Worm (Caenorhabditis elegans) whole organism, L2 larva: ENCODE results near the gene W02B12.16.

Source experiments
- C34F6.9 ChIP-seq: fragments of 150-350 bp; optimal IDR thresholded peaks from 2 replicates; lab custom pipeline; 2014; ENCODE audit warnings: missing biosample characterization, missing genetic modification characterization
- F13H6.1 ChIP-seq: sonication (generic microtip); optimal IDR thresholded peaks from 2 replicates; lab custom pipeline; 2016; ENCODE audit warnings: missing genetic modification characterization, missing compliant biosample characterization
- R02D3.7 ChIP-seq: fragments of 150-350 bp; optimal IDR thresholded peaks from 2 replicates; lab custom pipeline; 2014; ENCODE audit warnings: missing biosample characterization, missing genetic modification characterization
- Y55F3AM.14 ChIP-seq: fragments of 200-800 bp; sonication (Bioruptor generic); optimal IDR thresholded peaks from 2 replicates; lab custom pipeline; 2018; ENCODE audit warnings: mild to moderate bottlenecking, missing genetic modification characterization, missing compliant biosample characterization
- ZK546.5 ChIP-seq: sonication (generic microtip); optimal IDR thresholded peaks from 2 replicates; lab custom pipeline; 2017; ENCODE audit warnings: missing biosample characterization, missing genetic modification characterization
- alr-1 ChIP-seq: fragments of 150-350 bp; optimal IDR thresholded peaks from 2 replicates; lab custom pipeline; 2014; ENCODE audit warnings: missing biosample characterization, missing genetic modification characterization
- aly-2 ChIP-seq: fragments of 150-350 bp; optimal IDR thresholded peaks from 2 replicates; lab custom pipeline; 2014; ENCODE audit warnings: missing biosample characterization, missing genetic modification characterization
- ama-1 ChIP-seq: fragments of 150-350 bp; optimal IDR thresholded peaks from 2 replicates; lab custom pipeline; 2018; ENCODE audit warnings: inconsistent platforms
- blmp-1 ChIP-seq: sonication (generic microtip); optimal IDR thresholded peaks from 2 replicates; lab custom pipeline; 2017; ENCODE audit warnings: missing genetic modification characterization, mild to moderate bottlenecking, missing compliant biosample characterization, antibody characterized with exemption, moderate library complexity; ENCODE audit not compliant: insufficient read depth
- ceh-16 ChIP-seq: fragments of 150-350 bp; optimal IDR thresholded peaks from 2 replicates; lab custom pipeline; 2014; ENCODE audit warnings: missing biosample characterization, missing genetic modification characterization
- ceh-82 ChIP-seq: fragments of 150-350 bp; optimal IDR thresholded peaks from 2 replicates; lab custom pipeline; 2014; ENCODE audit warnings: missing biosample characterization, missing genetic modification characterization
- crh-2 ChIP-seq: sonication (generic microtip); optimal IDR thresholded peaks from 2 replicates; lab custom pipeline; 2017; ENCODE audit warnings: missing biosample characterization, missing genetic modification characterization
- dmd-4 ChIP-seq: sonication (generic microtip); optimal IDR thresholded peaks from 2 replicates; lab custom pipeline; 2017; ENCODE audit warnings: missing biosample characterization, missing genetic modification characterization
- egl-27 ChIP-seq: sonication (generic microtip); optimal IDR thresholded peaks from 3 replicates; lab custom pipeline; 2017; ENCODE audit warnings: missing biosample characterization, missing genetic modification reagents, missing genetic modification characterization
- elt-1 ChIP-seq: fragments of 150-350 bp; optimal IDR thresholded peaks from 2 replicates; lab custom pipeline; 2014; ENCODE audit warnings: missing biosample characterization, missing genetic modification characterization
- elt-3 ChIP-seq: sonication (generic microtip); optimal IDR thresholded peaks from 2 replicates; lab custom pipeline; 2017; ENCODE audit warnings: missing biosample characterization, missing genetic modification characterization
- fos-1 ChIP-seq: fragments of 150-350 bp; optimal IDR thresholded peaks from 2 replicates; lab custom pipeline; 2014; ENCODE audit warnings: missing biosample characterization, missing genetic modification characterization
- gmeb-1 ChIP-seq: fragments of 150-350 bp; optimal IDR thresholded peaks from 2 replicates; lab custom pipeline; 2014; ENCODE audit warnings: missing biosample characterization, missing genetic modification characterization
- lin-11 ChIP-seq: fragments of 150-350 bp; sonication (generic microtip); optimal IDR thresholded peaks from 2 replicates; lab custom pipeline; 2014; ENCODE audit warnings: missing biosample characterization, missing genetic modification characterization, inconsistent platforms, mixed read lengths
- lin-13 ChIP-seq: fragments of 150-350 bp; optimal IDR thresholded peaks from 2 replicates; lab custom pipeline; 2014; ENCODE audit warnings: missing biosample characterization, missing genetic modification reagents, missing genetic modification characterization
- lin-39 ChIP-seq: fragments of 150-350 bp; optimal IDR thresholded peaks from 2 replicates; lab custom pipeline; 2014; ENCODE audit warnings: missing biosample characterization, missing genetic modification reagents, missing genetic modification characterization
- lsy-2 ChIP-seq, 2 experiments: fragments of 150-350 bp in 1 of 2; sonication (generic microtip) in 1 of 2; optimal IDR thresholded peaks; 2 replicates each; lab custom pipeline; 2014 to 2017; ENCODE audit warnings: missing biosample characterization in 2 of 2, missing genetic modification characterization in 2 of 2
- mab-5 ChIP-seq: fragments of 150-350 bp; optimal IDR thresholded peaks from 2 replicates; lab custom pipeline; 2014; ENCODE audit warnings: missing biosample characterization, missing genetic modification characterization
- mbf-1 ChIP-seq: sonication (generic microtip); optimal IDR thresholded peaks from 2 replicates; lab custom pipeline; 2017; ENCODE audit warnings: missing biosample characterization, missing genetic modification characterization
- mdl-1 ChIP-seq, 2 experiments: fragments of 150-350 bp in 1 of 2; sonication (generic microtip) in 1 of 2; optimal IDR thresholded peaks; 2 replicates each; lab custom pipeline; 2017; ENCODE audit warnings: missing biosample characterization in 2 of 2, missing genetic modification characterization in 2 of 2
- nhr-10 ChIP-seq: sonication (generic microtip); optimal IDR thresholded peaks from 2 replicates; lab custom pipeline; 2017; ENCODE audit warnings: missing biosample characterization, missing genetic modification characterization
- nhr-11 ChIP-seq: fragments of 150-350 bp; optimal IDR thresholded peaks from 2 replicates; lab custom pipeline; 2014; ENCODE audit warnings: missing biosample characterization, missing genetic modification characterization
- nhr-12 ChIP-seq: fragments of 150-350 bp; optimal IDR thresholded peaks from 2 replicates; lab custom pipeline; 2014; ENCODE audit warnings: missing biosample characterization, missing genetic modification characterization
- nhr-129 ChIP-seq: fragments of 150-350 bp; optimal IDR thresholded peaks from 2 replicates; lab custom pipeline; 2014; ENCODE audit warnings: missing biosample characterization, missing genetic modification characterization
- nhr-21 ChIP-seq: fragments of 150-350 bp; optimal IDR thresholded peaks from 2 replicates; lab custom pipeline; 2014; ENCODE audit warnings: missing biosample characterization, missing genetic modification characterization
- nhr-23 ChIP-seq: fragments of 150-350 bp; optimal IDR thresholded peaks from 2 replicates; lab custom pipeline; 2014; ENCODE audit warnings: missing biosample characterization, missing genetic modification reagents, missing genetic modification characterization
- nhr-237 ChIP-seq: fragments of 150-350 bp; optimal IDR thresholded peaks from 2 replicates; lab custom pipeline; 2014; ENCODE audit warnings: missing biosample characterization, missing genetic modification characterization
- nhr-25 ChIP-seq: fragments of 150-350 bp; sonication (generic microtip); optimal IDR thresholded peaks from 3 replicates; lab custom pipeline; 2014; ENCODE audit warnings: missing biosample characterization, missing genetic modification characterization
- nhr-6 ChIP-seq: fragments of 150-350 bp; optimal IDR thresholded peaks from 2 replicates; lab custom pipeline; 2014; ENCODE audit warnings: missing biosample characterization, missing genetic modification characterization
- nhr-77 ChIP-seq: fragments of 150-350 bp; optimal IDR thresholded peaks from 2 replicates; lab custom pipeline; 2014; ENCODE audit warnings: missing biosample characterization, missing genetic modification characterization
- peb-1 ChIP-seq: fragments of 150-350 bp; optimal IDR thresholded peaks from 2 replicates; lab custom pipeline; 2014; ENCODE audit warnings: missing biosample characterization, missing genetic modification characterization
- sem-4 ChIP-seq: fragments of 150-350 bp; optimal IDR thresholded peaks from 2 replicates; lab custom pipeline; 2014; ENCODE audit warnings: missing biosample characterization, missing genetic modification reagents, missing genetic modification characterization
- skn-1 ChIP-seq: sonication (generic microtip); optimal IDR thresholded peaks from 2 replicates; lab custom pipeline; 2017; ENCODE audit warnings: missing biosample characterization, missing genetic modification characterization
- sma-3 ChIP-seq: sonication (generic microtip); optimal IDR thresholded peaks from 2 replicates; lab custom pipeline; 2016; ENCODE audit warnings: missing genetic modification reagents, missing genetic modification characterization, missing compliant biosample characterization
- sma-9 ChIP-seq, 2 experiments: fragments of 150-350 bp in 1 of 2; sonication (generic microtip) in 1 of 2; optimal IDR thresholded peaks; 2 replicates each; lab custom pipeline; 2014 to 2016; ENCODE audit warnings: missing genetic modification characterization in 2 of 2, mild to moderate bottlenecking in 1 of 2, missing biosample characterization in 1 of 2, missing compliant biosample characterization in 1 of 2, missing genetic modification reagents in 1 of 2, moderate library complexity in 1 of 2
- snpc-4 ChIP-seq: fragments of 150-350 bp; optimal IDR thresholded peaks from 2 replicates; lab custom pipeline; 2014; ENCODE audit warnings: missing biosample characterization, missing genetic modification characterization
- unc-39 ChIP-seq: fragments of 150-350 bp; optimal IDR thresholded peaks from 2 replicates; lab custom pipeline; 2014; ENCODE audit warnings: missing biosample characterization, missing genetic modification characterization
- unc-55 ChIP-seq: fragments of 150-350 bp; sonication (generic microtip); optimal IDR thresholded peaks from 3 replicates; lab custom pipeline; 2014; ENCODE audit warnings: missing biosample characterization, missing genetic modification reagents, missing genetic modification characterization
- unc-62 ChIP-seq: fragments of 150-350 bp; optimal IDR thresholded peaks from 2 replicates; lab custom pipeline; 2014; ENCODE audit warnings: missing biosample characterization, missing genetic modification reagents, missing genetic modification characterization
- zag-1 ChIP-seq: fragments of 150-350 bp; optimal IDR thresholded peaks from 2 replicates; lab custom pipeline; 2014; ENCODE audit warnings: missing biosample characterization, missing genetic modification characterization
- ztf-1 ChIP-seq: fragments of 200-800 bp; sonication (Bioruptor generic); conservative IDR thresholded peaks from 2 replicates; pipeline ENCODE4 v1.3.6; 2022; ENCODE audit warnings: missing genetic modification characterization, missing compliant biosample characterization
- ztf-11 ChIP-seq: sonication (generic microtip); optimal IDR thresholded peaks from 2 replicates; lab custom pipeline; 2017; ENCODE audit warnings: missing biosample characterization, missing genetic modification characterization
- ztf-4 ChIP-seq: fragments of 150-350 bp; optimal IDR thresholded peaks from 2 replicates; lab custom pipeline; 2014; ENCODE audit warnings: missing biosample characterization, missing genetic modification characterization

Gene W02B12.16

DNA sequence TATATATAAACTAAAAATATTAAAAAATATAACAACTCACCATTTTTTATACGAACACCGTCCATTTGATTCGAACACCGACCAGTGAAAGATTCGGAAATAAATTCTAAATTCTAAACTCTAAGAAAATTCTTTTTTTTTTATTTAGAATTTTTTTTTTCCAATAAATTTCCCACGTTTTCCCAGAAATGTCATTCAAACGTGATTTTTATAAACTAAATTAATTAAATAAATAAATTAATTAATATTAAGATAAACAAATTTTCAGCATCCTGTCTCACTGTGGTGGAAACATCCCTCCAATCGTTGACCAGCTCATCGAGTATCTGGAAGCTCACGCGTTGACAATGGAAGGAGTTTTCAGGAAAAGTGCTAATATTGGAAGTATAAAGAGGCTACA lies 8.8 kb downstream of the W02B12.16 start, which contains the start of gene klp-17:
TSS of gene klp-17 (minus strand) at position 101 of the 400 bp plus-strand sequence.
- no peak for TF ChIP-seq ama-1
- TF ChIP-seq crh-2 (tag; lab: Kevin White, UChicago): no peak
- no peak for TF ChIP-seq gmeb-1
- TF ChIP-seq mab-5 (tag; lab: Kevin White, UChicago): no peak
- no peak for TF ChIP-seq sma-9 (GFP tag; optimal IDR thresholded peaks at IDR 0.05; lab: Kevin White, UChicago)
- TF ChIP-seq sma-9 (tag; optimal IDR thresholded peaks at IDR 0.05; lab: Kevin White, UChicago): no peak
- no peak for TF ChIP-seq mbf-1 (tag; lab: Kevin White, UChicago)
- no peak for TF ChIP-seq Y55F3AM.14
- no peak for TF ChIP-seq nhr-23
- TF ChIP-seq fos-1 (tag; lab: Kevin White, UChicago): no peak
- TF ChIP-seq ceh-16 (tag; lab: Kevin White, UChicago): no peak
- no peak for TF ChIP-seq ceh-82 (tag; lab: Kevin White, UChicago)
- TF ChIP-seq dmd-4: no peak

DNA sequence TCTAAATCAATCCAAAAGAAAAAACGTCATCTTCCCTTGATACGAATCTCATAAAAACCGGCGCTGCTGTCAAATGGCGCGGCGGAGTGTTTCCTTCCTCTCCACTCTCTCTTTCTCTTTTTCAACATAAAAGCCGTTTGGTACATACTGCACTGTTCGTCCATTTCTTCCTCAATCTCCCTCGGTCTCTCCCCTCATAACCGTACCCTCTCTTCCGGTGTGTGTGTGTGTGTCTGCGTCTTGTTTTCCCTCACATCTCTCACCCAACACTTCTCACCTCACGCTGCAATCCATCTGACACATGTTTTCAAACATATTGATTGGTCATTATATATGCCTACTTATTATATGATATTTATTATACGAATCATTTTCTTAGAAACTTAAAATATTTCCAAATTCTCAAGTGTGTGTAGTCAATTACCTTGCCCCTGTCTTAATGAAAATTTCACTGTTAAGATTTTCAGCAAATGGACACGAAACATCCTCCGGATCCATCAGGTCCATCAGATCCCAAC lies 11.8 kb downstream of the W02B12.16 start, which contains the start of the genes aars-1 and rga-1:
TSS of gene aars-1 (minus strand) at position 71 of the 518 bp plus-strand sequence.
TSS of gene rga-1 (plus strand) at position 468 of the 518 bp plus-strand sequence.
- no peak for TF ChIP-seq nhr-23
- peak; percentile 77 for TF ChIP-seq sem-4 (tag; lab: Kevin White, UChicago)
- no peak for TF ChIP-seq alr-1 (tag; lab: Kevin White, UChicago)
- TF ChIP-seq ZK546.5 (tag; lab: Kevin White, UChicago): no peak
- no peak for TF ChIP-seq nhr-237 (tag; lab: Kevin White, UChicago)
- no peak for TF ChIP-seq zag-1 (tag; lab: Kevin White, UChicago)
- TF ChIP-seq sma-9 (GFP tag; optimal IDR thresholded peaks at IDR 0.05; lab: Kevin White, UChicago): peak; percentile 83
- TF ChIP-seq sma-9 (tag; optimal IDR thresholded peaks at IDR 0.05; lab: Kevin White, UChicago): no peak
- no peak for TF ChIP-seq peb-1 (tag; lab: Kevin White, UChicago)
- no peak for TF ChIP-seq egl-27
- TF ChIP-seq lin-39 (tag; lab: Kevin White, UChicago): no peak
- TF ChIP-seq lsy-2 (tag; optimal IDR thresholded peaks at IDR 0.05; lab: Kevin White, UChicago): peak in 1 of 2 experiments; percentile 70
- TF ChIP-seq nhr-6 (tag; lab: Kevin White, UChicago): no peak
- TF ChIP-seq ceh-82 (tag; lab: Kevin White, UChicago): no peak
- TF ChIP-seq blmp-1 (tag; lab: Kevin White, UChicago): peak; percentile 70
- no peak for TF ChIP-seq ztf-1 (GFP tag; lab: Robert Waterston, UW)
- TF ChIP-seq F13H6.1 (tag; lab: Kevin White, UChicago): peak; percentile 75
- TF ChIP-seq nhr-25 (tag; lab: Kevin White, UChicago): peak; percentile 73
- TF ChIP-seq nhr-10 (tag; lab: Kevin White, UChicago): no peak
- no peak for TF ChIP-seq nhr-12 (tag; lab: Kevin White, UChicago)
- no peak for TF ChIP-seq mbf-1 (tag; lab: Kevin White, UChicago)
- TF ChIP-seq ztf-4 (tag; lab: Kevin White, UChicago): no peak
- TF ChIP-seq aly-2: no peak
- TF ChIP-seq fos-1 (tag; lab: Kevin White, UChicago): peak; percentile 68
- TF ChIP-seq ama-1: no peak
- TF ChIP-seq ztf-11 (tag; lab: Kevin White, UChicago): no peak
- no peak for TF ChIP-seq skn-1 (tag; lab: Kevin White, UChicago)
- peak; percentile 20 for TF ChIP-seq lin-13 (GFP tag; lab: Kevin White, UChicago)
- no peak for TF ChIP-seq nhr-11
- TF ChIP-seq nhr-21 (tag; lab: Kevin White, UChicago): peak; percentile 48
- peak; percentile 70 for TF ChIP-seq nhr-129 (tag; lab: Kevin White, UChicago)
- TF ChIP-seq sma-3 (GFP tag; lab: Kevin White, UChicago): peak; percentile 40
- TF ChIP-seq C34F6.9: peak; percentile 77
- no peak for TF ChIP-seq R02D3.7 (tag; lab: Kevin White, UChicago)
- TF ChIP-seq crh-2 (tag; lab: Kevin White, UChicago): peak; percentile 39
- TF ChIP-seq lin-11 (tag; lab: Kevin White, UChicago): no peak
- TF ChIP-seq unc-39: no peak
- no peak for TF ChIP-seq elt-1
- no peak for TF ChIP-seq snpc-4
- no peak for TF ChIP-seq mab-5 (tag; lab: Kevin White, UChicago)
- TF ChIP-seq unc-62 (GFP tag; lab: Kevin White, UChicago): no peak
- no peak for TF ChIP-seq gmeb-1
- no peak for TF ChIP-seq nhr-77 (tag; lab: Kevin White, UChicago)
- TF ChIP-seq dmd-4: no peak
- peak; percentile 50 for TF ChIP-seq unc-55 (GFP tag; lab: Kevin White, UChicago)
- no peak for TF ChIP-seq Y55F3AM.14
- no peak for TF ChIP-seq mdl-1 (tag; optimal IDR thresholded peaks at IDR 0.05; lab: Kevin White, UChicago)
- TF ChIP-seq elt-3 (tag; lab: Kevin White, UChicago): no peak
- TF ChIP-seq ceh-16 (tag; lab: Kevin White, UChicago): no peak
